Fruit fly (Drosophila melanogaster) whole organism, embryonic: Measurements from ENCODE around the gene IscU.
A peak's percentile ranks its signal among the peaks of the same experiment; 100 is the strongest.

ENCODE experiments used
- CG16863 ChIP-seq: fragments of 200-800 bp; sonication (Bioruptor generic); optimal IDR thresholded peaks from 3 replicates; lab custom pipeline; 2016; ENCODE audit warnings: missing biosample characterization, missing genetic modification characterization
- CG2712 ChIP-seq: fragments of 200-800 bp; optimal IDR thresholded peaks from 3 replicates; lab custom pipeline; 2019; ENCODE audit warnings: missing biosample characterization, mild to moderate bottlenecking, missing genetic modification characterization, moderate library complexity
- CG3847 ChIP-seq: fragments of 200-800 bp; sonication (Bioruptor generic); IDR thresholded peaks from 2 replicates; pipeline ENCODE4 v1.3.6; 2022; ENCODE audit warnings: missing biosample characterization, missing genetic modification characterization
- CG4424 ChIP-seq: fragments of 200-800 bp; sonication (Bioruptor generic); optimal IDR thresholded peaks from 3 replicates; lab custom pipeline; 2016; ENCODE audit warnings: missing biosample characterization, missing genetic modification characterization
- CG6791 ChIP-seq: fragments of 200-800 bp; sonication (Bioruptor generic); IDR thresholded peaks from 3 replicates; pipeline ENCODE4 v1.3.6; 2022; ENCODE audit warnings: missing biosample characterization, missing genetic modification characterization; ENCODE audit not compliant: partially characterized antibody
- aop ChIP-seq: fragments of 200-800 bp; sonication (Bioruptor generic); IDR thresholded peaks from 2 replicates; pipeline ENCODE4 v1.3.6; 2022; ENCODE audit warnings: missing biosample characterization, missing genetic modification characterization
- croc ChIP-seq: fragments of 200-800 bp; sonication (Bioruptor generic); conservative IDR thresholded peaks from 3 replicates; pipeline ENCODE4 v1.3.6; 2022; ENCODE audit warnings: missing biosample characterization, missing genetic modification characterization
- insv ChIP-seq, 2 experiments: fragments of 200-800 bp; sonication (Bioruptor generic); optimal IDR thresholded peaks; 3 replicates each; lab custom pipeline; 2016 to 2018; ENCODE audit warnings: missing biosample characterization in 2 of 2, missing genetic modification characterization in 2 of 2
- prd ChIP-seq, 3 experiments: fragments of >200 bp in 2 of 3; fragments of 200-800 bp in 1 of 3; sonication (Bioruptor generic) in 1 of 3; optimal IDR thresholded peaks in 2 of 3; IDR thresholded peaks in 1 of 3; 2 replicates in 2 of 3; 3 replicates in 1 of 3; pipeline versions ENCODE4 v1.3.6 to Lab custom; 2017 to 2022; ENCODE audit warnings: missing biosample characterization in 1 of 3, missing genetic modification characterization in 1 of 3
- psq ChIP-seq: fragments of 200-800 bp; sonication (Bioruptor generic); optimal IDR thresholded peaks from 2 replicates; lab custom pipeline; 2017; ENCODE audit warnings: missing biosample characterization, missing genetic modification characterization
- sqz ChIP-seq: fragments of 200-800 bp; sonication (Bioruptor generic); optimal IDR thresholded peaks from 3 replicates; lab custom pipeline; 2018; ENCODE audit warnings: missing biosample characterization, mild to moderate bottlenecking, missing genetic modification characterization

- TF ChIP-seq prd (optimal IDR thresholded peaks at IDR 0.05; lab: Kevin White, UChicago) (no peak), prd (GFP tag; IDR thresholded peaks at IDR 0.05; lab: Robert Waterston, UW) (peak; percentile 51; the same call in 2 of the 3 replicates), CG2712 (tag; lab: Kevin White, UChicago) (peak; percentile 32), insv (GFP tag; optimal IDR thresholded peaks at IDR 0.05; lab: Kevin White, UChicago) (peak in 1 of 2 experiments; percentile 66), CG16863 (GFP tag; lab: Kevin White, UChicago) (peak; percentile 84), CG6791 (GFP tag; lab: Robert Waterston, UW) (no peak), croc (GFP tag; lab: Robert Waterston, UW) (peak; percentile 22; the same call in 1 of the 3 replicates), CG3847 (GFP tag; lab: Robert Waterston, UW) (no peak), psq (GFP tag; lab: Kevin White, UChicago) (peak; percentile 71), CG4424 (GFP tag; lab: Kevin White, UChicago) (peak; percentile 44), sqz (GFP tag; lab: Kevin White, UChicago) (peak; percentile 85), aop (peak; percentile 59; the same call in 1 of the 2 replicates)
These were observed 13.4 kb downstream of the IscU start for dm6 chr3R:8810397-8811184.
